Worm (Caenorhabditis elegans) whole organism, L2 larva: ENCODE measurements around the gene Y41C4A.18.

ENCODE experiments used
- C34F6.9 ChIP-seq: fragments of 150-350 bp; optimal IDR thresholded peaks from 2 replicates; lab custom pipeline; 2014; ENCODE audit warnings: missing biosample characterization, missing genetic modification characterization
- F13H6.1 ChIP-seq: sonication (generic microtip); optimal IDR thresholded peaks from 2 replicates; lab custom pipeline; 2016; ENCODE audit warnings: missing genetic modification characterization, missing compliant biosample characterization
- R02D3.7 ChIP-seq: fragments of 150-350 bp; optimal IDR thresholded peaks from 2 replicates; lab custom pipeline; 2014; ENCODE audit warnings: missing biosample characterization, missing genetic modification characterization
- Y55F3AM.14 ChIP-seq: fragments of 200-800 bp; sonication (Bioruptor generic); optimal IDR thresholded peaks from 2 replicates; lab custom pipeline; 2018; ENCODE audit warnings: mild to moderate bottlenecking, missing genetic modification characterization, missing compliant biosample characterization
- alr-1 ChIP-seq: fragments of 150-350 bp; optimal IDR thresholded peaks from 2 replicates; lab custom pipeline; 2014; ENCODE audit warnings: missing biosample characterization, missing genetic modification characterization
- aly-2 ChIP-seq: fragments of 150-350 bp; optimal IDR thresholded peaks from 2 replicates; lab custom pipeline; 2014; ENCODE audit warnings: missing biosample characterization, missing genetic modification characterization
- ama-1 ChIP-seq: fragments of 150-350 bp; optimal IDR thresholded peaks from 2 replicates; lab custom pipeline; 2018; ENCODE audit warnings: inconsistent platforms
- blmp-1 ChIP-seq: sonication (generic microtip); optimal IDR thresholded peaks from 2 replicates; lab custom pipeline; 2017; ENCODE audit warnings: missing genetic modification characterization, mild to moderate bottlenecking, missing compliant biosample characterization, antibody characterized with exemption, moderate library complexity; ENCODE audit not compliant: insufficient read depth
- ceh-16 ChIP-seq: fragments of 150-350 bp; optimal IDR thresholded peaks from 2 replicates; lab custom pipeline; 2014; ENCODE audit warnings: missing biosample characterization, missing genetic modification characterization
- ceh-82 ChIP-seq: fragments of 150-350 bp; optimal IDR thresholded peaks from 2 replicates; lab custom pipeline; 2014; ENCODE audit warnings: missing biosample characterization, missing genetic modification characterization
- dmd-4 ChIP-seq: sonication (generic microtip); optimal IDR thresholded peaks from 2 replicates; lab custom pipeline; 2017; ENCODE audit warnings: missing biosample characterization, missing genetic modification characterization
- egl-27 ChIP-seq: sonication (generic microtip); optimal IDR thresholded peaks from 3 replicates; lab custom pipeline; 2017; ENCODE audit warnings: missing biosample characterization, missing genetic modification reagents, missing genetic modification characterization
- elt-1 ChIP-seq: fragments of 150-350 bp; optimal IDR thresholded peaks from 2 replicates; lab custom pipeline; 2014; ENCODE audit warnings: missing biosample characterization, missing genetic modification characterization
- elt-3 ChIP-seq: sonication (generic microtip); optimal IDR thresholded peaks from 2 replicates; lab custom pipeline; 2017; ENCODE audit warnings: missing biosample characterization, missing genetic modification characterization
- fos-1 ChIP-seq: fragments of 150-350 bp; optimal IDR thresholded peaks from 2 replicates; lab custom pipeline; 2014; ENCODE audit warnings: missing biosample characterization, missing genetic modification characterization
- lin-11 ChIP-seq: fragments of 150-350 bp; sonication (generic microtip); optimal IDR thresholded peaks from 2 replicates; lab custom pipeline; 2014; ENCODE audit warnings: missing biosample characterization, missing genetic modification characterization, inconsistent platforms, mixed read lengths
- lin-13 ChIP-seq: fragments of 150-350 bp; optimal IDR thresholded peaks from 2 replicates; lab custom pipeline; 2014; ENCODE audit warnings: missing biosample characterization, missing genetic modification reagents, missing genetic modification characterization
- lin-39 ChIP-seq: fragments of 150-350 bp; optimal IDR thresholded peaks from 2 replicates; lab custom pipeline; 2014; ENCODE audit warnings: missing biosample characterization, missing genetic modification reagents, missing genetic modification characterization
- lsy-2 ChIP-seq, 2 experiments: fragments of 150-350 bp in 1 of 2; sonication (generic microtip) in 1 of 2; optimal IDR thresholded peaks; 2 replicates each; lab custom pipeline; 2014 to 2017; ENCODE audit warnings: missing biosample characterization in 2 of 2, missing genetic modification characterization in 2 of 2
- mab-5 ChIP-seq: fragments of 150-350 bp; optimal IDR thresholded peaks from 2 replicates; lab custom pipeline; 2014; ENCODE audit warnings: missing biosample characterization, missing genetic modification characterization
- mbf-1 ChIP-seq: sonication (generic microtip); optimal IDR thresholded peaks from 2 replicates; lab custom pipeline; 2017; ENCODE audit warnings: missing biosample characterization, missing genetic modification characterization
- mdl-1 ChIP-seq, 2 experiments: fragments of 150-350 bp in 1 of 2; sonication (generic microtip) in 1 of 2; optimal IDR thresholded peaks; 2 replicates each; lab custom pipeline; 2017; ENCODE audit warnings: missing biosample characterization in 2 of 2, missing genetic modification characterization in 2 of 2
- nhr-11 ChIP-seq: fragments of 150-350 bp; optimal IDR thresholded peaks from 2 replicates; lab custom pipeline; 2014; ENCODE audit warnings: missing biosample characterization, missing genetic modification characterization
- nhr-12 ChIP-seq: fragments of 150-350 bp; optimal IDR thresholded peaks from 2 replicates; lab custom pipeline; 2014; ENCODE audit warnings: missing biosample characterization, missing genetic modification characterization
- nhr-129 ChIP-seq: fragments of 150-350 bp; optimal IDR thresholded peaks from 2 replicates; lab custom pipeline; 2014; ENCODE audit warnings: missing biosample characterization, missing genetic modification characterization
- nhr-21 ChIP-seq: fragments of 150-350 bp; optimal IDR thresholded peaks from 2 replicates; lab custom pipeline; 2014; ENCODE audit warnings: missing biosample characterization, missing genetic modification characterization
- nhr-23 ChIP-seq: fragments of 150-350 bp; optimal IDR thresholded peaks from 2 replicates; lab custom pipeline; 2014; ENCODE audit warnings: missing biosample characterization, missing genetic modification reagents, missing genetic modification characterization
- nhr-237 ChIP-seq: fragments of 150-350 bp; optimal IDR thresholded peaks from 2 replicates; lab custom pipeline; 2014; ENCODE audit warnings: missing biosample characterization, missing genetic modification characterization
- nhr-6 ChIP-seq: fragments of 150-350 bp; optimal IDR thresholded peaks from 2 replicates; lab custom pipeline; 2014; ENCODE audit warnings: missing biosample characterization, missing genetic modification characterization
- nhr-77 ChIP-seq: fragments of 150-350 bp; optimal IDR thresholded peaks from 2 replicates; lab custom pipeline; 2014; ENCODE audit warnings: missing biosample characterization, missing genetic modification characterization
- peb-1 ChIP-seq: fragments of 150-350 bp; optimal IDR thresholded peaks from 2 replicates; lab custom pipeline; 2014; ENCODE audit warnings: missing biosample characterization, missing genetic modification characterization
- sem-4 ChIP-seq: fragments of 150-350 bp; optimal IDR thresholded peaks from 2 replicates; lab custom pipeline; 2014; ENCODE audit warnings: missing biosample characterization, missing genetic modification reagents, missing genetic modification characterization
- skn-1 ChIP-seq: sonication (generic microtip); optimal IDR thresholded peaks from 2 replicates; lab custom pipeline; 2017; ENCODE audit warnings: missing biosample characterization, missing genetic modification characterization
- sma-3 ChIP-seq: sonication (generic microtip); optimal IDR thresholded peaks from 2 replicates; lab custom pipeline; 2016; ENCODE audit warnings: missing genetic modification reagents, missing genetic modification characterization, missing compliant biosample characterization
- sma-9 ChIP-seq, 2 experiments: fragments of 150-350 bp in 1 of 2; sonication (generic microtip) in 1 of 2; optimal IDR thresholded peaks; 2 replicates each; lab custom pipeline; 2014 to 2016; ENCODE audit warnings: missing genetic modification characterization in 2 of 2, mild to moderate bottlenecking in 1 of 2, missing biosample characterization in 1 of 2, missing compliant biosample characterization in 1 of 2, missing genetic modification reagents in 1 of 2, moderate library complexity in 1 of 2
- snpc-4 ChIP-seq: fragments of 150-350 bp; optimal IDR thresholded peaks from 2 replicates; lab custom pipeline; 2014; ENCODE audit warnings: missing biosample characterization, missing genetic modification characterization
- unc-55 ChIP-seq: fragments of 150-350 bp; sonication (generic microtip); optimal IDR thresholded peaks from 3 replicates; lab custom pipeline; 2014; ENCODE audit warnings: missing biosample characterization, missing genetic modification reagents, missing genetic modification characterization
- zag-1 ChIP-seq: fragments of 150-350 bp; optimal IDR thresholded peaks from 2 replicates; lab custom pipeline; 2014; ENCODE audit warnings: missing biosample characterization, missing genetic modification characterization
- ztf-1 ChIP-seq: fragments of 200-800 bp; sonication (Bioruptor generic); conservative IDR thresholded peaks from 2 replicates; pipeline ENCODE4 v1.3.6; 2022; ENCODE audit warnings: missing genetic modification characterization, missing compliant biosample characterization
- ztf-11 ChIP-seq: sonication (generic microtip); optimal IDR thresholded peaks from 2 replicates; lab custom pipeline; 2017; ENCODE audit warnings: missing biosample characterization, missing genetic modification characterization

The Y41C4A.18 gene

ce11 chrIII:11704377-11704978 is 25.9 kb upstream of the Y41C4A.18 start:
- TF ChIP-seq dmd-4 (tag; lab: Kevin White, UChicago): no peak

DNA sequence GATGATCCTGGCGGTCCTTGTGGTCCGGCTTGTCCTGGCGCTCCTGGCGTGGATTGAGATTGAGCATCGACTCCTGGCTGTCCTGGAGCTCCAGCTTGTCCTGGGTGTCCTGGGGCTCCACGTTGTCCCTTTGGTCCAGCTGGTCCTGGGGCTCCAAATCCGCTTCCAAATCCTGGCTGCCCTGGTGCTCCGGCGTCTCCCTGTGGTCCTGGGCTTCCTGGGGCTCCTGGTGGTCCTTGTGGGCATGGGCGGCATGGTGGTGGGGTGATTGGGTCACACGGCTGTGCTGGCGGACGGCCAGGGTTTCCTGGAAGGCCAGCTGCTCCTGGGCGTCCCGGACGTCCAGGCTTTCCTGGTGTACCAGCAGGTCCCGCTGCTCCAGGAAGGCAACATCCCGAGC is 24.5 kb upstream of the Y41C4A.18 start:
- TF ChIP-seq sma-3 (GFP tag; lab: Kevin White, UChicago): no peak
- TF ChIP-seq elt-1 (tag; lab: Kevin White, UChicago): no peak
- TF ChIP-seq dmd-4 (tag; lab: Kevin White, UChicago): no peak
- no peak for TF ChIP-seq nhr-129 (tag; lab: Kevin White, UChicago)
- no peak for TF ChIP-seq sem-4 (tag; lab: Kevin White, UChicago)
- TF ChIP-seq nhr-6 (tag; lab: Kevin White, UChicago): no peak
- no peak for TF ChIP-seq ama-1 (lab: Kevin White, UChicago)
- no peak for TF ChIP-seq ceh-82 (tag; lab: Kevin White, UChicago)
- TF ChIP-seq nhr-11: no peak
- TF ChIP-seq zag-1: no peak
- no peak for TF ChIP-seq mbf-1 (tag; lab: Kevin White, UChicago)
- no peak for TF ChIP-seq mdl-1 (tag; optimal IDR thresholded peaks at IDR 0.05; lab: Kevin White, UChicago)
- no peak for TF ChIP-seq R02D3.7
- no peak for TF ChIP-seq alr-1 (tag; lab: Kevin White, UChicago)

DNA sequence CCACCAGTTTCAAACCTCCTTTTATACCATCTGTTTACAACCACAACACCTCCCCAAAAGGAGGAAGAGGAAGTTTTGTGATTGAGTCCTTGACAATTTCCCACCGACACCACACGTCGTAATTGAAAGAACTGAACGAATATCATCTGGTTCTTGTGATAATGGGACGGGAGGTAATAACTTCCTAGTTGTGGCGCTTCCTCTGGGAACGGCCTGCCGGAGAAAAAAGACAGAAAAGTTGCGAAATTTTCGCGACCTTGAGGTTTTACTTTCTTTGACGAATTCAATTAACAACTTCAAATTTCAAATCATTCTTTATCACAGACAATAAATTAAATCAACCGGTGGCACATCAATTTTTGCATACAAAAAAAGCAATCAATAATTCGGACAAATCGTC is 23.7 kb upstream of the Y41C4A.18 start, which contains the start of gene col-96:
Gene col-96 (minus strand): TSS at position 101 of the 400 bp plus-strand sequence.
- TF ChIP-seq sma-3 (GFP tag; lab: Kevin White, UChicago) (no peak), nhr-237 (tag; lab: Kevin White, UChicago) (no peak), F13H6.1 (tag; lab: Kevin White, UChicago) (no peak), sem-4 (tag; lab: Kevin White, UChicago) (no peak), mab-5 (no peak), egl-27 (peak; percentile 49)

ce11 chrIII:11708722-11709121 is 21.7 kb upstream of the Y41C4A.18 start, which contains the start of gene Y41C4A.8:
Gene Y41C4A.8, minus strand, starts transcription at chrIII:11708822.
- TF ChIP-seq mdl-1 (tag; optimal IDR thresholded peaks at IDR 0.05; lab: Kevin White, UChicago) (no peak), ztf-11 (tag; lab: Kevin White, UChicago) (no peak), snpc-4 (tag; lab: Kevin White, UChicago) (no peak), lsy-2 (tag; optimal IDR thresholded peaks at IDR 0.05; lab: Kevin White, UChicago) (no peak), nhr-11 (no peak), lin-39 (tag; lab: Kevin White, UChicago) (no peak), peb-1 (tag; lab: Kevin White, UChicago) (no peak), fos-1 (tag; lab: Kevin White, UChicago) (no peak), nhr-12 (tag; lab: Kevin White, UChicago) (no peak), nhr-237 (tag; lab: Kevin White, UChicago) (no peak), Y55F3AM.14 (GFP tag; lab: Kevin White, UChicago) (no peak), alr-1 (tag; lab: Kevin White, UChicago) (no peak), nhr-6 (tag; lab: Kevin White, UChicago) (no peak), elt-3 (no peak), R02D3.7 (no peak), nhr-23 (tag; lab: Kevin White, UChicago) (no peak), C34F6.9 (tag; lab: Kevin White, UChicago) (no peak), ceh-16 (tag; lab: Kevin White, UChicago) (no peak), blmp-1 (no peak), sem-4 (tag; lab: Kevin White, UChicago) (no peak)

DNA sequence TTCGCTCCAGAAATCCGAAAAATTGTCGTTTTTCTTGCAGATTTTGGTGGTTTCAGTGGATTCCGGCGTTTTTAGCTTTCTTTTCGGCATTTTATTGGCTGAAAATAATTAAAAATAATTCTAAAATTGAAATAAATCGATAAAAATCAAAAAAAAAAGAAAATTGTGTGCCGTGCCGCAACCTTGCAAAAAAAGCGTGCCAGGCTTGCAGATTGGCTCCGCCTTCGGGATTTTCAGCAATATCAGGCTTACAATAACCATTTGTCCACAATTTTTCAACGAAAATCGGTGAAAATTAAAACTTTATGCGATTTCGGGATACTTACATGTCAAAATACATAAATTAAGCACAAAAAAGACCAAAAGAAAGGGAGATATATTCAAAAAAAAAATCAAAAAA is 11.9 kb upstream of the Y41C4A.18 start, which contains the start of gene Y41C4A.9:
Gene Y41C4A.9 (minus strand): TSS at position 98 of the 400 bp plus-strand sequence.
- TF ChIP-seq dmd-4 (tag; lab: Kevin White, UChicago) (no peak), nhr-77 (tag; lab: Kevin White, UChicago) (no peak), snpc-4 (tag; lab: Kevin White, UChicago) (no peak), skn-1 (tag; lab: Kevin White, UChicago) (no peak), ztf-11 (tag; lab: Kevin White, UChicago) (no peak), nhr-21 (tag; lab: Kevin White, UChicago) (no peak), Y55F3AM.14 (GFP tag; lab: Kevin White, UChicago) (no peak), aly-2 (no peak), lin-11 (tag; lab: Kevin White, UChicago) (no peak), ztf-1 (GFP tag; lab: Robert Waterston, UW) (no peak), unc-55 (no peak), sma-9 (GFP tag; optimal IDR thresholded peaks at IDR 0.05; lab: Kevin White, UChicago) (no peak), sma-9 (tag; optimal IDR thresholded peaks at IDR 0.05; lab: Kevin White, UChicago) (no peak), lin-13 (GFP tag; lab: Kevin White, UChicago) (no peak)
